Worm (Caenorhabditis elegans) whole organism, midembryonic: ENCODE data around the gene C26B9.6.

Experiments used
- T22C8.4 ChIP-seq: fragments of 200-800 bp; sonication (Bioruptor generic); IDR thresholded peaks from 2 replicates; pipeline ENCODE4 v1.3.6; 2022; ENCODE audit warnings: missing genetic modification characterization, missing compliant biosample characterization
- cog-1 ChIP-seq: sonication (generic microtip); optimal IDR thresholded peaks from 2 replicates; lab custom pipeline; 2016; ENCODE audit warnings: missing genetic modification characterization, missing compliant biosample characterization
- flt-1 ChIP-seq: fragments of 200-800 bp; sonication (Bioruptor generic); IDR thresholded peaks from 2 replicates; pipeline ENCODE4 v1.3.6; 2022; ENCODE audit warnings: missing genetic modification characterization, missing compliant biosample characterization
- med-1 ChIP-seq: sonication (generic microtip); optimal IDR thresholded peaks from 2 replicates; lab custom pipeline; 2017; ENCODE audit warnings: missing genetic modification characterization, mild to moderate bottlenecking, missing compliant biosample characterization, antibody characterized with exemption, missing genetic modification reagents; ENCODE audit not compliant: insufficient read depth
- ref-1 ChIP-seq: fragments of 200-800 bp; sonication (Bioruptor generic); conservative IDR thresholded peaks from 2 replicates; pipeline ENCODE4 v1.3.6; 2022; ENCODE audit warnings: missing genetic modification reagents, missing genetic modification characterization, missing compliant biosample characterization
- tab-1 ChIP-seq: fragments of 200-800 bp; sonication (Bioruptor generic); IDR thresholded peaks from 2 replicates; pipeline ENCODE4 v1.3.6; 2022; ENCODE audit warnings: missing genetic modification characterization, missing compliant biosample characterization
- ztf-23 ChIP-seq: fragments of 200-800 bp; sonication (Bioruptor generic); IDR thresholded peaks from 2 replicates; pipeline ENCODE4 v1.3.6; 2022; ENCODE audit warnings: missing genetic modification reagents, missing genetic modification characterization, missing compliant biosample characterization
- ztf-29 ChIP-seq: fragments of 200-800 bp; sonication (Bioruptor generic); IDR thresholded peaks from 2 replicates; pipeline ENCODE4 v1.3.6; 2022; ENCODE audit warnings: missing genetic modification reagents, missing genetic modification characterization, missing compliant biosample characterization

ce11 chrX:5382778-5383177, 47.5 kb upstream of the C26B9.6 start:
- no peak for TF ChIP-seq ztf-23
- no peak for TF ChIP-seq med-1 (GFP tag; lab: Kevin White, UChicago)
- TF ChIP-seq flt-1, result no peak
- TF ChIP-seq tab-1 (GFP tag; lab: Robert Waterston, UW), result no peak
- no peak for TF ChIP-seq ref-1
- no peak for TF ChIP-seq ztf-29
- TF ChIP-seq cog-1, result no peak
- TF ChIP-seq T22C8.4 (GFP tag; lab: Robert Waterston, UW), result no peak
